Fruit fly (Drosophila melanogaster) whole organism, embryonic: ENCODE measurements around the gene Irk1.
A peak's percentile ranks its signal among the peaks of the same experiment; 100 is the strongest.

Experiments
- CG10209 ChIP-seq: fragments of 200-800 bp; sonication (Bioruptor generic); optimal IDR thresholded peaks from 3 replicates; lab custom pipeline; 2017; ENCODE audit warnings: missing biosample characterization, mild to moderate bottlenecking, missing genetic modification characterization, missing genetic modification reagents
- CG11247 ChIP-seq: fragments of 200-800 bp; sonication (Bioruptor generic); IDR thresholded peaks from 2 replicates; pipeline ENCODE4 v1.3.6; 2022; ENCODE audit warnings: missing biosample characterization, missing genetic modification characterization
- CG12942 ChIP-seq: fragments of 200-800 bp; sonication (Bioruptor generic); optimal IDR thresholded peaks from 3 replicates; lab custom pipeline; 2016; ENCODE audit warnings: missing biosample characterization, missing genetic modification characterization
- CG13424 ChIP-seq: fragments of 200-800 bp; sonication (Bioruptor generic); optimal IDR thresholded peaks from 2 replicates; lab custom pipeline; 2019; ENCODE audit warnings: missing biosample characterization, mild to moderate bottlenecking, missing genetic modification characterization, moderate library complexity
- CG14050 ChIP-seq: fragments of 200-800 bp; sonication (Bioruptor generic); IDR thresholded peaks from 3 replicates; pipeline ENCODE4 v1.3.6; 2022; ENCODE audit warnings: missing biosample characterization, missing genetic modification characterization
- CG14441 ChIP-seq: fragments of 200-800 bp; sonication (Bioruptor generic); IDR thresholded peaks from 2 replicates; pipeline ENCODE4 v1.3.6; 2022; ENCODE audit warnings: missing biosample characterization, missing genetic modification characterization
- CG15073 ChIP-seq: fragments of 200-800 bp; sonication (Bioruptor generic); optimal IDR thresholded peaks from 2 replicates; lab custom pipeline; 2016; ENCODE audit warnings: missing biosample characterization, missing genetic modification characterization
- CG1529 ChIP-seq: fragments of 200-800 bp; sonication (Bioruptor generic); optimal IDR thresholded peaks from 3 replicates; lab custom pipeline; 2018; ENCODE audit warnings: missing biosample characterization, missing genetic modification characterization
- CG15601 ChIP-seq: fragments of 200-800 bp; sonication (Bioruptor generic); optimal IDR thresholded peaks from 3 replicates; lab custom pipeline; 2019; ENCODE audit warnings: missing biosample characterization, mild to moderate bottlenecking, missing genetic modification characterization, moderate library complexity
- CG16863 ChIP-seq: fragments of 200-800 bp; sonication (Bioruptor generic); optimal IDR thresholded peaks from 3 replicates; lab custom pipeline; 2016; ENCODE audit warnings: missing biosample characterization, missing genetic modification characterization
- CG17328 ChIP-seq: fragments of 200-800 bp; sonication (Bioruptor generic); IDR thresholded peaks from 2 replicates; pipeline ENCODE4 v1.3.6; 2022; ENCODE audit warnings: missing biosample characterization, missing genetic modification characterization
- CG17361 ChIP-seq: fragments of 200-800 bp; sonication (Bioruptor generic); IDR thresholded peaks from 3 replicates; pipeline ENCODE4 v1.3.6; 2022; ENCODE audit warnings: missing biosample characterization, missing genetic modification characterization
- CG18599 ChIP-seq: fragments of 200-800 bp; sonication (Bioruptor generic); optimal IDR thresholded peaks from 3 replicates; lab custom pipeline; 2017; ENCODE audit warnings: missing biosample characterization, missing genetic modification characterization, mild to moderate bottlenecking, moderate library complexity, missing genetic modification reagents
- CG18619 ChIP-seq: fragments of 200-800 bp; sonication (Bioruptor generic); optimal IDR thresholded peaks from 3 replicates; lab custom pipeline; 2017; ENCODE audit warnings: missing biosample characterization, mild to moderate bottlenecking, missing genetic modification characterization
- CG2712 ChIP-seq: fragments of 200-800 bp; optimal IDR thresholded peaks from 3 replicates; lab custom pipeline; 2019; ENCODE audit warnings: missing biosample characterization, mild to moderate bottlenecking, missing genetic modification characterization, moderate library complexity
- CG2875 ChIP-seq: fragments of 200-800 bp; sonication (Bioruptor generic); optimal IDR thresholded peaks from 2 replicates; lab custom pipeline; 2017; ENCODE audit warnings: missing biosample characterization, mild to moderate bottlenecking, missing genetic modification characterization, missing genetic modification reagents
- CG30403 ChIP-seq: fragments of 200-800 bp; sonication (Bioruptor generic); optimal IDR thresholded peaks from 3 replicates; lab custom pipeline; 2016; ENCODE audit warnings: missing biosample characterization, missing genetic modification characterization
- CG34224 ChIP-seq: fragments of 200-800 bp; sonication (Bioruptor generic); IDR thresholded peaks from 3 replicates; pipeline ENCODE4 v1.3.6; 2022; ENCODE audit warnings: missing biosample characterization, missing genetic modification characterization; ENCODE audit not compliant: partially characterized antibody
- CG4360 ChIP-seq: fragments of 200-800 bp; sonication (Bioruptor generic); IDR thresholded peaks from 2 replicates; pipeline ENCODE4 v1.3.6; 2022; ENCODE audit warnings: missing biosample characterization, missing genetic modification characterization
- CG6689 ChIP-seq: fragments of 200-800 bp; sonication (Bioruptor generic); IDR thresholded peaks from 2 replicates; pipeline ENCODE4 v1.3.6; 2022; ENCODE audit warnings: missing biosample characterization, missing genetic modification characterization
- CG9437 ChIP-seq: fragments of 200-800 bp; sonication (Bioruptor generic); optimal IDR thresholded peaks from 2 replicates; lab custom pipeline; 2018; ENCODE audit warnings: missing biosample characterization, mild to moderate bottlenecking, missing genetic modification characterization
- Chrac-16 ChIP-seq: fragments of 200-800 bp; sonication (Bioruptor generic); optimal IDR thresholded peaks from 3 replicates; lab custom pipeline; 2016; ENCODE audit warnings: missing biosample characterization, missing genetic modification characterization
- CoRest ChIP-seq: fragments of 200-800 bp; sonication (Bioruptor generic); optimal IDR thresholded peaks from 3 replicates; lab custom pipeline; 2018; ENCODE audit warnings: missing biosample characterization, mild to moderate bottlenecking, missing genetic modification characterization, moderate library complexity
- Dp ChIP-seq: fragments of 200-800 bp; sonication (Bioruptor generic); optimal IDR thresholded peaks from 2 replicates; lab custom pipeline; 2018; ENCODE audit warnings: missing biosample characterization, mild to moderate bottlenecking, missing genetic modification characterization, moderate library complexity
- ERR ChIP-seq: fragments of 200-800 bp; sonication (Bioruptor generic); optimal IDR thresholded peaks from 2 replicates; lab custom pipeline; 2016; ENCODE audit warnings: missing biosample characterization, missing genetic modification characterization
- Eip74EF ChIP-seq, 2 experiments: fragments of 200-800 bp in 1 of 2; fragments of >200 bp in 1 of 2; sonication (Bioruptor generic) in 1 of 2; optimal IDR thresholded peaks; 2 replicates each; lab custom pipeline; 2017 to 2019; ENCODE audit warnings: missing biosample characterization in 2 of 2, missing genetic modification characterization in 2 of 2, mild to moderate bottlenecking in 1 of 2, moderate library complexity in 1 of 2
- Ets65A ChIP-seq: fragments of 200-800 bp; sonication (Bioruptor generic); peaks from one replicate; lab custom pipeline; 2016; ENCODE audit warnings: missing biosample characterization, missing genetic modification characterization
- H15 ChIP-seq: fragments of 200-800 bp; sonication (Bioruptor generic); IDR thresholded peaks from 3 replicates; pipeline ENCODE4 v1.3.6; 2022; ENCODE audit warnings: missing biosample characterization, missing genetic modification characterization
- Hr51 ChIP-seq, 2 experiments: fragments of 200-800 bp; sonication (Bioruptor generic); optimal IDR thresholded peaks; 2 replicates in 1 of 2; 3 replicates in 1 of 2; lab custom pipeline; 2016 to 2018; ENCODE audit warnings: missing biosample characterization in 2 of 2, missing genetic modification characterization in 2 of 2, mild to moderate bottlenecking in 1 of 2, moderate library complexity in 1 of 2
- Lim3 ChIP-seq: fragments of 200-800 bp; sonication (Bioruptor generic); IDR thresholded peaks from 2 replicates; pipeline ENCODE4 v1.3.6; 2022; ENCODE audit warnings: missing biosample characterization, missing genetic modification characterization
- NFAT ChIP-seq: fragments of 200-800 bp; sonication (Bioruptor generic); IDR thresholded peaks from 2 replicates; pipeline ENCODE4 v1.3.6; 2022; ENCODE audit warnings: missing biosample characterization, missing genetic modification characterization
- Nf-YA ChIP-seq: fragments of 200-800 bp; sonication (Bioruptor generic); IDR thresholded peaks from 2 replicates; pipeline ENCODE4 v1.3.6; 2022; ENCODE audit warnings: missing biosample characterization, missing genetic modification characterization
- NfI ChIP-seq: fragments of 200-800 bp; sonication (Bioruptor generic); optimal IDR thresholded peaks from 3 replicates; lab custom pipeline; 2018; ENCODE audit warnings: missing biosample characterization, mild to moderate bottlenecking, missing genetic modification characterization, moderate library complexity
- PHDP ChIP-seq: fragments of 200-800 bp; sonication (Bioruptor generic); optimal IDR thresholded peaks from 3 replicates; lab custom pipeline; 2018; ENCODE audit warnings: missing biosample characterization, mild to moderate bottlenecking, missing genetic modification characterization, moderate library complexity
- Sox102F ChIP-seq: fragments of 200-800 bp; sonication (Bioruptor generic); optimal IDR thresholded peaks from 2 replicates; lab custom pipeline; 2018; ENCODE audit warnings: missing biosample characterization, mild to moderate bottlenecking, missing genetic modification characterization, moderate library complexity
- Spps ChIP-seq: fragments of 200-800 bp; sonication (Bioruptor generic); optimal IDR thresholded peaks from 2 replicates; lab custom pipeline; 2018; ENCODE audit warnings: missing biosample characterization, mild to moderate bottlenecking, missing genetic modification characterization
- bigmax ChIP-seq: fragments of 200-800 bp; sonication (Bioruptor generic); optimal IDR thresholded peaks from 2 replicates; lab custom pipeline; 2018; ENCODE audit warnings: missing biosample characterization, mild to moderate bottlenecking, missing genetic modification characterization
- br ChIP-seq: fragments of >200 bp; optimal IDR thresholded peaks from 2 replicates; lab custom pipeline; 2017
- chif ChIP-seq, 2 experiments: fragments of 200-800 bp; sonication (Bioruptor generic); optimal IDR thresholded peaks; 3 replicates each; lab custom pipeline; 2016; ENCODE audit warnings: missing biosample characterization in 2 of 2, missing genetic modification characterization in 2 of 2
- dmrt99B ChIP-seq: fragments of 200-800 bp; sonication (Bioruptor generic); optimal IDR thresholded peaks from 2 replicates; lab custom pipeline; 2018; ENCODE audit warnings: missing biosample characterization, mild to moderate bottlenecking, missing genetic modification characterization, moderate library complexity
- esg ChIP-seq: fragments of 200-800 bp; sonication (Bioruptor generic); conservative IDR thresholded peaks from 2 replicates; pipeline ENCODE4 v1.3.6; 2022; ENCODE audit warnings: missing biosample characterization, missing genetic modification characterization
- eve ChIP-seq, 2 experiments: fragments of >200 bp; optimal IDR thresholded peaks; 2 replicates each; lab custom pipeline; 2017; ENCODE audit warnings: missing biosample characterization in 2 of 2, missing genetic modification characterization in 2 of 2
- ind ChIP-seq: fragments of 200-800 bp; sonication (Bioruptor generic); optimal IDR thresholded peaks from 3 replicates; lab custom pipeline; 2016; ENCODE audit warnings: missing biosample characterization, missing genetic modification characterization
- nmo ChIP-seq: fragments of 200-800 bp; sonication (Bioruptor generic); optimal IDR thresholded peaks from 2 replicates; lab custom pipeline; 2018; ENCODE audit warnings: missing biosample characterization, mild to moderate bottlenecking, missing genetic modification characterization, moderate library complexity
- otp ChIP-seq: fragments of 200-800 bp; sonication (Bioruptor generic); IDR thresholded peaks from 3 replicates; pipeline ENCODE4, ENCODE4 v1.3.6; 2022; ENCODE audit warnings: missing biosample characterization, missing genetic modification characterization
- phol ChIP-seq: fragments of 200-800 bp; sonication (Bioruptor generic); optimal IDR thresholded peaks from 3 replicates; lab custom pipeline; 2018; ENCODE audit warnings: missing biosample characterization, mild to moderate bottlenecking, missing genetic modification characterization, moderate library complexity
- pum ChIP-seq: fragments of 200-800 bp; sonication (Bioruptor generic); optimal IDR thresholded peaks from 2 replicates; lab custom pipeline; 2016; ENCODE audit warnings: missing biosample characterization, missing genetic modification characterization
- sens ChIP-seq: fragments of 200-800 bp; sonication (Bioruptor generic); peaks from one replicate; lab custom pipeline; 2016; ENCODE audit warnings: missing biosample characterization, missing genetic modification characterization
- wdn ChIP-seq: fragments of 200-800 bp; sonication (Bioruptor generic); IDR thresholded peaks from 2 replicates; pipeline ENCODE4 v1.3.6; 2022; ENCODE audit warnings: missing biosample characterization, missing genetic modification characterization

The Irk1 gene

dm6 chr3R:23173393-23173981, 5.4 kb downstream of the Irk1 start, which contains the start of gene CG46310 (continued):
- peak; percentile 65 for TF ChIP-seq phol (tag; lab: Kevin White, UChicago)
- peak; percentile 88 for TF ChIP-seq CG17361 (GFP tag; lab: Robert Waterston, UW)
- no peak for TF ChIP-seq CG15073 (GFP tag; lab: Kevin White, UChicago)
- peak; percentile 77 for TF ChIP-seq CG14441 (GFP tag; lab: Robert Waterston, UW)
- TF ChIP-seq CG4360 (GFP tag; lab: Robert Waterston, UW) = peak; percentile 52; the same call in 1 of the 2 replicates
- TF ChIP-seq CG30403 = peak; percentile 82
- 0 out of 3 replicates have a peak, but pooled peaks have one; percentile 25 for TF ChIP-seq CG34224
- peak; percentile 79 for TF ChIP-seq CG11247 (GFP tag; lab: Robert Waterston, UW)
- peak; percentile 80 for TF ChIP-seq NFAT
- TF ChIP-seq Dp (GFP tag; lab: Kevin White, UChicago) = no peak
- peak; percentile 57 for TF ChIP-seq Nf-YA (GFP tag; lab: Robert Waterston, UW)
- TF ChIP-seq pum (GFP tag; lab: Kevin White, UChicago) = no peak
- TF ChIP-seq ERR (GFP tag; lab: Kevin White, UChicago) = peak; percentile 13
- TF ChIP-seq Ets65A (GFP tag; lab: Kevin White, UChicago) = no peak
- TF ChIP-seq br (lab: Kevin White, UChicago) = no peak
- TF ChIP-seq Lim3 (GFP tag; lab: Robert Waterston, UW) = no peak

dm6 chr3R:23174739-23175138, 6.6 kb downstream of the Irk1 start:
- TF ChIP-seq otp (GFP tag; lab: Robert Waterston, UW) (peak; percentile 71; the same call in 1 of the 3 replicates), Chrac-16 (GFP tag; lab: Kevin White, UChicago) (peak; percentile 8), H15 (GFP tag; lab: Robert Waterston, UW) (no peak), CG2875 (peak; percentile 46), nmo (GFP tag; lab: Kevin White, UChicago) (peak; percentile 74), wdn (GFP tag; lab: Robert Waterston, UW) (no peak), CG1529 (GFP tag; lab: Kevin White, UChicago) (peak; percentile 49), Sox102F (peak; percentile 80), Eip74EF (GFP tag; optimal IDR thresholded peaks at IDR 0.05; lab: Kevin White, UChicago) (peak in 1 of 2 experiments; percentile 55), CG12942 (GFP tag; lab: Kevin White, UChicago) (peak; percentile 3), eve (GFP tag; optimal IDR thresholded peaks at IDR 0.05; lab: Kevin White, UChicago) (peak in 1 of 2 experiments; percentile 51), CoRest (tag; lab: Kevin White, UChicago) (peak; percentile 52), CG17328 (GFP tag; lab: Robert Waterston, UW) (peak; percentile 54; the same call in 1 of the 2 replicates), CG13424 (tag; lab: Kevin White, UChicago) (peak; percentile 64), PHDP (tag; lab: Kevin White, UChicago) (peak; percentile 59), dmrt99B (tag; lab: Kevin White, UChicago) (peak; percentile 2), CG14050 (GFP tag; lab: Robert Waterston, UW) (no peak), chif (GFP tag; optimal IDR thresholded peaks at IDR 0.05; lab: Kevin White, UChicago) (peak in 1 of 2 experiments; percentile 17), sens (peak; percentile 89), CG9437 (GFP tag; lab: Kevin White, UChicago) (peak; percentile 18), CG18619 (peak; percentile 18), CG18599 (GFP tag; lab: Kevin White, UChicago) (peak; percentile 3), CG2712 (peak; percentile 30), Spps (tag; lab: Kevin White, UChicago) (no peak), CG16863 (GFP tag; lab: Kevin White, UChicago) (peak; percentile 10), ind (peak; percentile 19), CG10209 (peak; percentile 44), CG15601 (tag; lab: Kevin White, UChicago) (peak; percentile 13), bigmax (GFP tag; lab: Kevin White, UChicago) (no peak), NfI (GFP tag; lab: Kevin White, UChicago) (peak; percentile 48), esg (GFP tag; lab: Robert Waterston, UW) (peak; percentile 56), Hr51 (GFP tag; optimal IDR thresholded peaks at IDR 0.05; lab: Kevin White, UChicago) (peak in 1 of 2 experiments; percentile 80), CG6689 (GFP tag; lab: Robert Waterston, UW) (peak; percentile 28; the same call in 1 of the 2 replicates)
